Fruit fly (Drosophila melanogaster) whole organism, embryonic: Measurements from ENCODE around the gene CG42716.
A peak's percentile ranks its signal among the peaks of the same experiment; 100 is the strongest.

Source experiments
- B-H2 ChIP-seq: fragments of 200-800 bp; sonication (Bioruptor generic); optimal IDR thresholded peaks from 2 replicates; lab custom pipeline; 2018; ENCODE audit warnings: missing biosample characterization, mild to moderate bottlenecking, missing genetic modification characterization
- CG11560 ChIP-seq: fragments of 200-800 bp; sonication (Bioruptor generic); IDR thresholded peaks from 3 replicates; pipeline ENCODE4 v1.3.6; 2022; ENCODE audit warnings: missing biosample characterization, missing genetic modification characterization
- CG12155 ChIP-seq: fragments of 200-800 bp; sonication (Bioruptor generic); optimal IDR thresholded peaks from 3 replicates; lab custom pipeline; 2016; ENCODE audit warnings: missing biosample characterization, missing genetic modification characterization
- CG12236 ChIP-seq: fragments of 200-800 bp; sonication (Bioruptor generic); optimal IDR thresholded peaks from 2 replicates; lab custom pipeline; 2016; ENCODE audit warnings: missing biosample characterization, missing genetic modification characterization
- CG14965 ChIP-seq: fragments of 200-800 bp; sonication (Bioruptor generic); optimal IDR thresholded peaks from 2 replicates; lab custom pipeline; 2016; ENCODE audit warnings: missing biosample characterization, missing genetic modification characterization, borderline replicate concordance
- CG15269 ChIP-seq: fragments of 200-800 bp; sonication (Bioruptor generic); optimal IDR thresholded peaks from 2 replicates; lab custom pipeline; 2018; ENCODE audit warnings: missing biosample characterization, mild to moderate bottlenecking, missing genetic modification characterization, moderate library complexity
- CG15601 ChIP-seq: fragments of 200-800 bp; sonication (Bioruptor generic); optimal IDR thresholded peaks from 3 replicates; lab custom pipeline; 2019; ENCODE audit warnings: missing biosample characterization, mild to moderate bottlenecking, missing genetic modification characterization, moderate library complexity
- CG1832 ChIP-seq: fragments of 200-800 bp; sonication (Bioruptor generic); optimal IDR thresholded peaks from 2 replicates; lab custom pipeline; 2017; ENCODE audit warnings: missing biosample characterization, mild to moderate bottlenecking, missing genetic modification characterization, inconsistent platforms
- CG18599 ChIP-seq: fragments of 200-800 bp; sonication (Bioruptor generic); optimal IDR thresholded peaks from 3 replicates; lab custom pipeline; 2017; ENCODE audit warnings: missing biosample characterization, missing genetic modification characterization, mild to moderate bottlenecking, moderate library complexity, missing genetic modification reagents
- CG30020 ChIP-seq: fragments of 200-800 bp; optimal IDR thresholded peaks from 2 replicates; lab custom pipeline; 2019; ENCODE audit warnings: missing biosample characterization, mild to moderate bottlenecking, missing genetic modification characterization, moderate library complexity
- CG32772 ChIP-seq: fragments of 200-800 bp; sonication (Bioruptor generic); IDR thresholded peaks from 2 replicates; pipeline ENCODE4 v1.3.6; 2022; ENCODE audit warnings: missing biosample characterization, missing genetic modification characterization
- CG34224 ChIP-seq: fragments of 200-800 bp; sonication (Bioruptor generic); IDR thresholded peaks from 3 replicates; pipeline ENCODE4 v1.3.6; 2022; ENCODE audit warnings: missing biosample characterization, missing genetic modification characterization; ENCODE audit not compliant: partially characterized antibody
- CG3838 ChIP-seq: fragments of 200-800 bp; sonication (Bioruptor generic); optimal IDR thresholded peaks from 3 replicates; lab custom pipeline; 2016; ENCODE audit warnings: missing biosample characterization, missing genetic modification characterization
- CG4360 ChIP-seq: fragments of 200-800 bp; sonication (Bioruptor generic); IDR thresholded peaks from 2 replicates; pipeline ENCODE4 v1.3.6; 2022; ENCODE audit warnings: missing biosample characterization, missing genetic modification characterization
- CG43689 ChIP-seq: fragments of 200-800 bp; sonication (Bioruptor generic); IDR thresholded peaks from 2 replicates; pipeline ENCODE4 v1.3.6; 2022; ENCODE audit warnings: missing biosample characterization, missing genetic modification characterization
- CG6272 ChIP-seq: fragments of 200-800 bp; sonication (Bioruptor generic); IDR thresholded peaks from 2 replicates; pipeline ENCODE4 v1.3.6; 2022; ENCODE audit warnings: missing biosample characterization, missing genetic modification characterization
- CG6683 ChIP-seq: fragments of 200-800 bp; sonication (Bioruptor generic); optimal IDR thresholded peaks from 2 replicates; lab custom pipeline; 2017; ENCODE audit warnings: missing biosample characterization, mild to moderate bottlenecking, missing genetic modification characterization, missing genetic modification reagents
- Camta ChIP-seq: fragments of 200-800 bp; sonication (Bioruptor generic); optimal IDR thresholded peaks from 2 replicates; lab custom pipeline; 2016; ENCODE audit warnings: missing biosample characterization, missing genetic modification characterization
- Dll ChIP-seq: fragments of 200-800 bp; sonication (Bioruptor generic); IDR thresholded peaks from 4 replicates; pipeline ENCODE4 v1.3.6; 2022; ENCODE audit warnings: missing biosample characterization, missing genetic modification characterization; ENCODE audit not compliant: partially characterized antibody
- Dref ChIP-seq: fragments of 200-800 bp; sonication (Bioruptor generic); IDR thresholded peaks from 2 replicates; pipeline ENCODE4 v1.3.6; 2022; ENCODE audit warnings: missing biosample characterization, missing genetic modification characterization
- Gug ChIP-seq: fragments of 200-800 bp; sonication (Bioruptor generic); IDR thresholded peaks from 4 replicates; pipeline ENCODE4 v1.3.6; 2022; ENCODE audit warnings: missing biosample characterization, missing genetic modification characterization
- Kr ChIP-seq: fragments of 200-800 bp; sonication (Bioruptor generic); optimal IDR thresholded peaks from 2 replicates; lab custom pipeline; 2017; ENCODE audit warnings: missing biosample characterization, mild to moderate bottlenecking, missing genetic modification characterization
- Lim3 ChIP-seq: fragments of 200-800 bp; sonication (Bioruptor generic); IDR thresholded peaks from 2 replicates; pipeline ENCODE4 v1.3.6; 2022; ENCODE audit warnings: missing biosample characterization, missing genetic modification characterization
- MBD-R2 ChIP-seq: fragments of 200-800 bp; sonication (Bioruptor generic); IDR thresholded peaks from 2 replicates; pipeline ENCODE4 v1.3.6; 2022; ENCODE audit warnings: missing biosample characterization, missing genetic modification characterization
- NC2β ChIP-seq: fragments of 200-800 bp; sonication (Bioruptor generic); optimal IDR thresholded peaks from 2 replicates; lab custom pipeline; 2016; ENCODE audit warnings: missing biosample characterization, missing genetic modification characterization
- Six4 ChIP-seq: fragments of 200-800 bp; sonication (Bioruptor generic); optimal IDR thresholded peaks from 2 replicates; lab custom pipeline; 2016; ENCODE audit warnings: missing biosample characterization, missing genetic modification characterization
- Spps ChIP-seq: fragments of 200-800 bp; sonication (Bioruptor generic); optimal IDR thresholded peaks from 2 replicates; lab custom pipeline; 2018; ENCODE audit warnings: missing biosample characterization, mild to moderate bottlenecking, missing genetic modification characterization
- abd-A ChIP-seq: fragments of 200-800 bp; sonication (Bioruptor generic); optimal IDR thresholded peaks from 3 replicates; lab custom pipeline; 2019; ENCODE audit warnings: missing biosample characterization, mild to moderate bottlenecking, missing genetic modification characterization, moderate library complexity
- al ChIP-seq: fragments of 200-800 bp; sonication (Bioruptor generic); IDR thresholded peaks from 2 replicates; pipeline ENCODE4 v1.3.6; 2022; ENCODE audit warnings: missing biosample characterization, missing genetic modification characterization
- chm ChIP-seq: fragments of 200-800 bp; sonication (Bioruptor generic); IDR thresholded peaks from 2 replicates; pipeline ENCODE4 v1.3.6; 2022; ENCODE audit warnings: missing biosample characterization, missing genetic modification characterization
- croc ChIP-seq: fragments of 200-800 bp; sonication (Bioruptor generic); conservative IDR thresholded peaks from 3 replicates; pipeline ENCODE4 v1.3.6; 2022; ENCODE audit warnings: missing biosample characterization, missing genetic modification characterization
- crp ChIP-seq, 2 experiments: fragments of 200-800 bp; sonication (Bioruptor generic); optimal IDR thresholded peaks; 2 replicates in 1 of 2; 3 replicates in 1 of 2; lab custom pipeline; 2017; ENCODE audit warnings: missing biosample characterization in 2 of 2, missing genetic modification characterization in 2 of 2, mild to moderate bottlenecking in 1 of 2, moderate library complexity in 1 of 2
- dan ChIP-seq: fragments of 200-800 bp; sonication (Bioruptor generic); IDR thresholded peaks from 2 replicates; pipeline ENCODE4 v1.3.6; 2022; ENCODE audit warnings: missing biosample characterization, missing genetic modification characterization
- ewg ChIP-seq: fragments of 200-800 bp; sonication (Bioruptor generic); optimal IDR thresholded peaks from 3 replicates; lab custom pipeline; 2017; ENCODE audit warnings: mild to moderate bottlenecking, missing biosample characterization, missing genetic modification reagents, missing genetic modification characterization
- eyg ChIP-seq: fragments of 200-800 bp; sonication (Bioruptor generic); optimal IDR thresholded peaks from 3 replicates; lab custom pipeline; 2016; ENCODE audit warnings: missing biosample characterization, missing genetic modification characterization
- fru ChIP-seq: fragments of >200 bp; optimal IDR thresholded peaks from 2 replicates; lab custom pipeline; 2017
- gsb ChIP-seq: fragments of 200-800 bp; sonication (Bioruptor generic); IDR thresholded peaks from 2 replicates; pipeline ENCODE4 v1.3.6; 2022; ENCODE audit warnings: missing biosample characterization, missing genetic modification characterization
- jigr1 ChIP-seq: fragments of 200-800 bp; sonication (Bioruptor generic); IDR thresholded peaks from 3 replicates; pipeline ENCODE4 v1.3.6; 2022; ENCODE audit warnings: missing biosample characterization, missing genetic modification characterization
- knrl ChIP-seq: fragments of 200-800 bp; sonication (Bioruptor generic); IDR thresholded peaks from 3 replicates; pipeline ENCODE4 v1.3.6; 2022; ENCODE audit warnings: missing biosample characterization, missing genetic modification characterization; ENCODE audit not compliant: partially characterized antibody
- luna ChIP-seq: fragments of 200-800 bp; sonication (Bioruptor generic); optimal IDR thresholded peaks from 2 replicates; lab custom pipeline; 2016; ENCODE audit warnings: missing biosample characterization, missing genetic modification characterization
- mirr ChIP-seq: fragments of 200-800 bp; sonication (Bioruptor generic); optimal IDR thresholded peaks from 3 replicates; lab custom pipeline; 2018; ENCODE audit warnings: missing biosample characterization, mild to moderate bottlenecking, missing genetic modification characterization
- nau ChIP-seq: fragments of 200-800 bp; sonication (Bioruptor generic); optimal IDR thresholded peaks from 3 replicates; lab custom pipeline; 2017; ENCODE audit warnings: missing biosample characterization, mild to moderate bottlenecking, missing genetic modification characterization, missing genetic modification reagents
- phol ChIP-seq: fragments of 200-800 bp; sonication (Bioruptor generic); optimal IDR thresholded peaks from 3 replicates; lab custom pipeline; 2018; ENCODE audit warnings: missing biosample characterization, mild to moderate bottlenecking, missing genetic modification characterization, moderate library complexity
- pros ChIP-seq: fragments of 200-800 bp; sonication (Bioruptor generic); optimal IDR thresholded peaks from 3 replicates; lab custom pipeline; 2019; ENCODE audit warnings: missing biosample characterization, mild to moderate bottlenecking, missing genetic modification characterization, moderate library complexity
- schlank ChIP-seq: fragments of 200-800 bp; sonication (Bioruptor generic); optimal IDR thresholded peaks from 2 replicates; lab custom pipeline; 2018; ENCODE audit warnings: missing biosample characterization, mild to moderate bottlenecking, missing genetic modification characterization
- stc ChIP-seq: fragments of 200-800 bp; sonication (Bioruptor generic); IDR thresholded peaks from 2 replicates; pipeline ENCODE4 v1.3.6; 2022; ENCODE audit warnings: missing biosample characterization, missing genetic modification characterization
- sug ChIP-seq: fragments of 200-800 bp; optimal IDR thresholded peaks from 2 replicates; lab custom pipeline; 2019; ENCODE audit warnings: missing biosample characterization, mild to moderate bottlenecking, missing genetic modification characterization, moderate library complexity
- tap ChIP-seq: fragments of 200-800 bp; optimal IDR thresholded peaks from 3 replicates; lab custom pipeline; 2019; ENCODE audit warnings: missing biosample characterization, mild to moderate bottlenecking, missing genetic modification characterization, moderate library complexity
- vfl ChIP-seq: fragments of 200-800 bp; sonication (Bioruptor generic); optimal IDR thresholded peaks from 2 replicates; lab custom pipeline; 2016; ENCODE audit warnings: missing biosample characterization, missing genetic modification characterization
- zf30C ChIP-seq: fragments of 200-800 bp; sonication (Bioruptor generic); optimal IDR thresholded peaks from 3 replicates; lab custom pipeline; 2018; ENCODE audit warnings: missing biosample characterization, mild to moderate bottlenecking, missing genetic modification characterization

CG42716 gene

dm6 chr3L:16037048-16037477 is 3.5 kb downstream of the CG42716 start (continued):
- TF ChIP-seq Kr (GFP tag; lab: Kevin White, UChicago) (no peak), nau (GFP tag; lab: Kevin White, UChicago) (peak; percentile 60), MBD-R2 (GFP tag; lab: Robert Waterston, UW) (peak; percentile 75; the same call in 1 of the 2 replicates), tap (tag; lab: Kevin White, UChicago) (peak; percentile 71), CG4360 (GFP tag; lab: Robert Waterston, UW) (no peak), NC2β (peak; percentile 66), eyg (GFP tag; lab: Kevin White, UChicago) (peak; percentile 60), CG30020 (tag; lab: Kevin White, UChicago) (peak; percentile 15), Six4 (peak; percentile 74), phol (tag; lab: Kevin White, UChicago) (peak; percentile 80), CG6683 (GFP tag; lab: Kevin White, UChicago) (peak; percentile 50), CG12155 (peak; percentile 75), chm (peak; percentile 81), pros (no peak), Gug (GFP tag; lab: Robert Waterston, UW) (peak; percentile 55; the same call in 2 of the 4 replicates), mirr (GFP tag; lab: Kevin White, UChicago) (no peak), vfl (peak; percentile 58), CG34224 (no peak), CG6272 (0 out of 2 replicates have a peak, but pooled peaks have one; percentile 7), dan (GFP tag; lab: Robert Waterston, UW) (no peak), B-H2 (GFP tag; lab: Kevin White, UChicago) (peak; percentile 60), CG32772 (GFP tag; lab: Robert Waterston, UW) (peak; percentile 96), ewg (GFP tag; lab: Kevin White, UChicago) (peak; percentile 61), zf30C (peak; percentile 99), schlank (tag; lab: Kevin White, UChicago) (peak; percentile 23), crp (GFP tag; optimal IDR thresholded peaks at IDR 0.05; lab: Kevin White, UChicago) (no peak), CG1832 (no peak), fru (lab: Kevin White, UChicago) (no peak), Lim3 (0 out of 2 replicates have a peak, but pooled peaks have one; percentile 6), sug (peak; percentile 64), stc (GFP tag; lab: Robert Waterston, UW) (peak; percentile 78), abd-A (tag; lab: Kevin White, UChicago) (no peak), knrl (peak; percentile 68), Dll (GFP tag; lab: Robert Waterston, UW) (peak; percentile 57; the same call in 3 of the 4 replicates), CG3838 (GFP tag; lab: Kevin White, UChicago) (peak; percentile 22), jigr1 (GFP tag; lab: Robert Waterston, UW) (0 out of 3 replicates have a peak, but pooled peaks have one; percentile 34), croc (GFP tag; lab: Robert Waterston, UW) (peak; percentile 24; the same call in 1 of the 3 replicates), Dref (GFP tag; lab: Robert Waterston, UW) (peak; percentile 95), CG15601 (tag; lab: Kevin White, UChicago) (peak; percentile 82), Camta (peak; percentile 59), al (peak; percentile 37; the same call in 1 of the 2 replicates), CG14965 (no peak), CG11560 (tag; lab: Robert Waterston, UW) (peak; percentile 95), gsb (peak; percentile 72), Spps (tag; lab: Kevin White, UChicago) (peak; percentile 60), CG15269 (peak; percentile 80), CG12236 (peak; percentile 32), luna (GFP tag; lab: Kevin White, UChicago) (peak; percentile 79), CG43689 (GFP tag; lab: Robert Waterston, UW) (no peak; the same call in 1 of the 2 replicates), CG18599 (GFP tag; lab: Kevin White, UChicago) (peak; percentile 86)
